Worm (Caenorhabditis elegans) whole organism, midembryonic: ENCODE measurements around the gene soc-1.

Experiments
- T22C8.4 ChIP-seq: fragments of 200-800 bp; sonication (Bioruptor generic); IDR thresholded peaks from 2 replicates; pipeline ENCODE4 v1.3.6; 2022; ENCODE audit warnings: missing genetic modification characterization, missing compliant biosample characterization
- cog-1 ChIP-seq: sonication (generic microtip); optimal IDR thresholded peaks from 2 replicates; lab custom pipeline; 2016; ENCODE audit warnings: missing genetic modification characterization, missing compliant biosample characterization
- flt-1 ChIP-seq: fragments of 200-800 bp; sonication (Bioruptor generic); IDR thresholded peaks from 2 replicates; pipeline ENCODE4 v1.3.6; 2022; ENCODE audit warnings: missing genetic modification characterization, missing compliant biosample characterization
- klf-2 ChIP-seq: fragments of 200-800 bp; sonication (Bioruptor generic); conservative IDR thresholded peaks from 2 replicates; pipeline ENCODE4 v1.3.6; 2022; ENCODE audit warnings: missing genetic modification reagents, missing genetic modification characterization, missing compliant biosample characterization
- med-1 ChIP-seq: sonication (generic microtip); optimal IDR thresholded peaks from 2 replicates; lab custom pipeline; 2017; ENCODE audit warnings: missing genetic modification characterization, mild to moderate bottlenecking, missing compliant biosample characterization, antibody characterized with exemption, missing genetic modification reagents; ENCODE audit not compliant: insufficient read depth
- ref-1 ChIP-seq: fragments of 200-800 bp; sonication (Bioruptor generic); conservative IDR thresholded peaks from 2 replicates; pipeline ENCODE4 v1.3.6; 2022; ENCODE audit warnings: missing genetic modification reagents, missing genetic modification characterization, missing compliant biosample characterization
- tab-1 ChIP-seq: fragments of 200-800 bp; sonication (Bioruptor generic); IDR thresholded peaks from 2 replicates; pipeline ENCODE4 v1.3.6; 2022; ENCODE audit warnings: missing genetic modification characterization, missing compliant biosample characterization
- ztf-23 ChIP-seq: fragments of 200-800 bp; sonication (Bioruptor generic); IDR thresholded peaks from 2 replicates; pipeline ENCODE4 v1.3.6; 2022; ENCODE audit warnings: missing genetic modification reagents, missing genetic modification characterization, missing compliant biosample characterization
- ztf-29 ChIP-seq: fragments of 200-800 bp; sonication (Bioruptor generic); IDR thresholded peaks from 2 replicates; pipeline ENCODE4 v1.3.6; 2022; ENCODE audit warnings: missing genetic modification reagents, missing genetic modification characterization, missing compliant biosample characterization

soc-1 gene

DNA sequence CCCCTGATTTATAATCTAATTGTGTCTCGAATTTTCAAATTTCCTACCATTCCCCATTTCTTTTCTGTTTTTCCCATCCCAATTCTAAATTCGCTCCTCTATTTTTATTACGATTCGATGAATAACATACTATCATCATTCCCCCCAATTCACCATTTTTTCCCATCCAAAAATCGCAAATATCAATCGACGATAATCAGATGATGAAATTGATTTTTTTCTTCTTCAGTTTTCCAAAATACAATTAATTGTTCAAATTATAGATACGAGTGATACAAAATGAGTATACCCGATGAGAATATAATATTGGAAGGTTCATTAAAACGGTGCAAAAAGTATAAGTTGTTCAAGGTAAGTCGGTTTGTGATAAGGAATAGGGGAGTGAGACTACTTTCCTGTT lies at the start of gene soc-1:
Gene soc-1 (plus strand): TSS at position 262 of the 400 bp plus-strand sequence.
- TF ChIP-seq klf-2 (GFP tag; lab: Robert Waterston, UW), result no peak
- TF ChIP-seq flt-1, result no peak
- TF ChIP-seq tab-1 (GFP tag; lab: Robert Waterston, UW), result no peak
- TF ChIP-seq cog-1 (tag; lab: Kevin White, UChicago), result no peak
- TF ChIP-seq med-1 (GFP tag; lab: Kevin White, UChicago), result no peak
- no peak for TF ChIP-seq ztf-23 (GFP tag; lab: Robert Waterston, UW)
- TF ChIP-seq ztf-29, result no peak
- no peak for TF ChIP-seq ref-1
- no peak for TF ChIP-seq T22C8.4 (GFP tag; lab: Robert Waterston, UW)

DNA sequence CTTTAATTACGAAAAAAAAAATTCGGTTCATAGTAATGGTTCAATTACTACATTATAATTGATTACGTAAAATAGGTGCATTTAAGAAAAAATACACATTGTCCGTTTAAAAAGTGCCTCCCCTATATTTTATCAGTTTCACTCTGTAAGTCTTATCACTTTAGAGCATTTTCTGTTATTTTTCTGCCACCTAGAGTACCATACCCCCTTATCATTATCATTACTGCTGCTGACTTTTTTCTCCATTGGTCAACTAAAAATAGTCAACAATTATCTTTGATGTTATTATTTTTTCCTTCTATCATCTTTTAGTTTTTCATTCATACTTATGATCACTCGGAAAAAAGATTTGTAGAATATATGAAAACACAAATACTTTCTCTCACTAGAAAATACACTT lies 44.3 kb upstream of the soc-1 start:
- TF ChIP-seq med-1 (GFP tag; lab: Kevin White, UChicago) (no peak), cog-1 (tag; lab: Kevin White, UChicago) (no peak), ztf-23 (GFP tag; lab: Robert Waterston, UW) (no peak), flt-1 (no peak), tab-1 (GFP tag; lab: Robert Waterston, UW) (no peak), ref-1 (no peak), ztf-29 (no peak), T22C8.4 (GFP tag; lab: Robert Waterston, UW) (no peak), klf-2 (GFP tag; lab: Robert Waterston, UW) (no peak)

DNA sequence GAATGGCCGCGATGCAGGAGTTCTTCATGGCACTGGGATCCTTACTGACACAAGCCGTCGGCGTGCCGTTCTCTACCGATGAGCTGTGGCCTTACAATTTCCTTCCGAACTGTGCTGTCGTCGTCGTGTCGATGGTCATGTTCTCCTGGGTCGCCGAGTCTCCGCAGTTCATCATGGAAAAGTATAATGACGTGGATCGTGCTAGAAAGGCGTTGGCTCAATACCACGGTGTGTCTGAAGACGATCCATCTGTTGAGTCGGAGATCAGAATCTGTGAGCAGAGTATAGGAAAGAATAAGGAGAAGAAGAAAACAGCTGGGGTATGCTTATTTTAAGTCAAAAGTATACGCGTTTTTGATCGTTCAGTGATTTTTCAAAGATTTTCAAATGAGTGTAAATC lies 43.5 kb upstream of the soc-1 start:
- TF ChIP-seq flt-1 (no peak), ztf-23 (GFP tag; lab: Robert Waterston, UW) (no peak), med-1 (GFP tag; lab: Kevin White, UChicago) (no peak), ref-1 (no peak), ztf-29 (no peak), klf-2 (GFP tag; lab: Robert Waterston, UW) (no peak), cog-1 (tag; lab: Kevin White, UChicago) (no peak), T22C8.4 (GFP tag; lab: Robert Waterston, UW) (no peak), tab-1 (GFP tag; lab: Robert Waterston, UW) (no peak)

DNA sequence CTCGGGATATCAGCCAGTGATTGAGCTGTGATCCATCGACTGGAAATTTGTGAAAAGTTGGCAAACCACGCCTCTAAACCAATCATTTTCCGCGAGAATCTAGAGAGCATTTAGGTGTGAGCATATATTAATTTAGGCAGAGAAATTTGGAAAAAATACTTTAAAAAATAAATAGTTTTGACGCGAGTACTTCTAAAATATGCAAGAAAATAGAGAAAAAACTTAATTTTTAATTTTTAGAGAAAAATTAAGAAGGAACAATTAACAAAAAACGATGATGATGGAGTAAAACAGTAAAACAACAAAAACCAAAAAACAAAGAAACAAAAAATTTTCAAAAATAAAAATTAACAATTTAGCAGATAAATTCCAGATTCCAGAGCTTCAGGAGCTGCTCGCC lies 35.9 kb upstream of the soc-1 start, which contains the start of gene txt-6:
Gene txt-6 (minus strand): TSS at position 101 of the 400 bp plus-strand sequence.
- TF ChIP-seq klf-2 (GFP tag; lab: Robert Waterston, UW), result no peak
- TF ChIP-seq ztf-29, result no peak
- TF ChIP-seq T22C8.4 (GFP tag; lab: Robert Waterston, UW), result no peak
- no peak for TF ChIP-seq tab-1 (GFP tag; lab: Robert Waterston, UW)
- TF ChIP-seq med-1 (GFP tag; lab: Kevin White, UChicago), result no peak
- TF ChIP-seq ztf-23 (GFP tag; lab: Robert Waterston, UW), result no peak
- TF ChIP-seq cog-1 (tag; lab: Kevin White, UChicago), result no peak
- no peak for TF ChIP-seq flt-1
- TF ChIP-seq ref-1, result no peak

DNA sequence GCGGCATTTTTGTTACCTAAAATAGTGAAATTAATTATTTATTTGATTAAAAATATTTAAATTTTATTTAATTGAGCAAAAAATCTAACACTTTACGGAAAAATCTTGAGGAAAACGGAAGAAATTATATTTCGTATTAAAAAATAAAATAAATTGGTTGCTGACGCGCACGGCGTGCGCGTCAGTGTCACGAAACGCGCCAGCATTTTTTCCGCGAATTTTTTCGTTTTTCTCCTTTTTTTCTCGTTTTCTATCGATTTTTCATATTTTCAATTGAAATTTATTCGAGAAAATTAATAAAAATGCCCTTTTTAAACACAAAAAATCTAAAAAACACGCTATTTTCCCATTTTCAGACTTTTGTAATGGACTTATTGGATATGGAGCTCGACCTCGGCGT lies 26.9 kb upstream of the soc-1 start, which contains the start of the genes Y61A9LA.10 and F54D11.4:
Gene Y61A9LA.10 (minus strand): TSS at position 16 of the 400 bp plus-strand sequence.
Gene F54D11.4 (plus strand): TSS at position 350 of the 400 bp plus-strand sequence.
- TF ChIP-seq cog-1 (tag; lab: Kevin White, UChicago), result no peak
- TF ChIP-seq klf-2 (GFP tag; lab: Robert Waterston, UW), result 0 out of 2 replicates have a peak, but pooled peaks have one; percentile 8
- no peak for TF ChIP-seq T22C8.4 (GFP tag; lab: Robert Waterston, UW)
- no peak for TF ChIP-seq ref-1
- TF ChIP-seq med-1 (GFP tag; lab: Kevin White, UChicago), result no peak
- TF ChIP-seq tab-1 (GFP tag; lab: Robert Waterston, UW), result no peak
- no peak for TF ChIP-seq flt-1
- no peak for TF ChIP-seq ztf-29

DNA sequence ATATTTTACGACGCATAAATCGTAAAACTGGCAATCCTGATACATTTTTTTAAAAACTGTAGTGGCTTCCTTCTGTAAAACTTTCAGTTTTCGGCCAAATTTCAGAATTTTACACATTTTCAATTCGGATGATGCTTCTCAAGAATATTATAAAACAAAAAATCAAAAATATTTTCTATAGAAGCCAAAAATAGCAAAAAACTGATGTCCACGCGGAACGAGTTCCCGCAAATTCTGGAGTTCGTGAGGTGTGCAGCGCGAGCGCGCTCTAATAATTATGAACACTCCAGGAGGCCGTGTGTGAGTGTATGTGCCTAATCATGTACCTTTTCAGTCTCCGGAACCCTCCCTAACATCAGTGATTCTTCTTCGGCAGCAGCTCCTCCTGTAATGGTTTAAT lies 25.5 kb upstream of the soc-1 start, which contains the start of gene sumv-2:
Gene sumv-2 (plus strand): TSS at position 301 of the 400 bp plus-strand sequence.
- TF ChIP-seq ztf-23 (GFP tag; lab: Robert Waterston, UW), result no peak
- TF ChIP-seq ref-1, result no peak
- no peak for TF ChIP-seq flt-1
- no peak for TF ChIP-seq med-1 (GFP tag; lab: Kevin White, UChicago)

DNA sequence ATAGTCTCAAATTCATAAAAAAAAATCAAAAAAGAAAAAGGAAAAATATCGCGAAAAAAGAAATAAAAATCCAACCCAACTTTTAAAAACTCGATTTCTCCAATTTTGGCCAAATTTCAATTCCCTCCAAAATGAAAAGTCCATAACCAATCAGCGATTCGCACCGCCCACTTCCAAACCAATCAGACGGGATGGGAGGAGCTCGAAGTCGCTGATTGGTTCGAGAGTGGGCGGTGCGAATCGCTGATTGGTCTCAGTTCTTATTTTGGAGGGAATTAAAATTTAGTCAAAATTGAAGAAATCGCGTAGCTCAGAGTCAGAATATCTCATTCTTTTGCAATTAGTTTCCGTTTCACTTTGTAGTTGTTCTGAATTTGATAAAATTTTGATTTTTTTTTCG lies 19.2 kb upstream of the soc-1 start:
- TF ChIP-seq tab-1 (GFP tag; lab: Robert Waterston, UW) (no peak), cog-1 (tag; lab: Kevin White, UChicago) (no peak), ztf-23 (GFP tag; lab: Robert Waterston, UW) (no peak), ztf-29 (no peak), T22C8.4 (GFP tag; lab: Robert Waterston, UW) (no peak), klf-2 (GFP tag; lab: Robert Waterston, UW) (no peak), med-1 (GFP tag; lab: Kevin White, UChicago) (no peak), ref-1 (no peak), flt-1 (no peak)

DNA sequence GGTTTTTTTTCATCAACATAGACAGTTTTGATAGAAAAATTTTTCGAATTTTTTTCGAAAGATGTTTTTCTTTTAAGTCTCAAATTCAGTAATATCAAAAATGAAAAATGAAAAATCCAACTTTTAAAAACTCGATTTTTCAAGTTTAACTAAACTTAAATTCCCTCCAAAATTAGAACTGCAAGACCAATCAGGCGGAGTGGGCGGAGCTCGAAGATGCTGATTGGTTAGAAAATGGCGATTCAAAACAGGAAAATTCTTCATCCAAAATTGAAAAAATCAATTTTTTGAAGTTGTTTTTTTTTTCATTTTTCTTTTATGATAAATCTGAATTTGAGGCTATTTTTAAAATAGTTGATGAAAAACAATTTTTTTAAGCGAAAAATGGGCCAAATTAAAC lies 18.0 kb upstream of the soc-1 start:
- no peak for TF ChIP-seq tab-1 (GFP tag; lab: Robert Waterston, UW)
- TF ChIP-seq cog-1 (tag; lab: Kevin White, UChicago), result no peak
- no peak for TF ChIP-seq ztf-23 (GFP tag; lab: Robert Waterston, UW)
- no peak for TF ChIP-seq klf-2 (GFP tag; lab: Robert Waterston, UW)
- TF ChIP-seq flt-1, result no peak
- no peak for TF ChIP-seq T22C8.4 (GFP tag; lab: Robert Waterston, UW)
- TF ChIP-seq ztf-29, result no peak
- no peak for TF ChIP-seq med-1 (GFP tag; lab: Kevin White, UChicago)
- no peak for TF ChIP-seq ref-1

ce11 chrV:4626344-4626743 lies 16.4 kb upstream of the soc-1 start:
- TF ChIP-seq cog-1 (tag; lab: Kevin White, UChicago) (no peak), ztf-29 (no peak), T22C8.4 (GFP tag; lab: Robert Waterston, UW) (no peak), med-1 (GFP tag; lab: Kevin White, UChicago) (no peak), klf-2 (GFP tag; lab: Robert Waterston, UW) (no peak), ref-1 (no peak), flt-1 (no peak), ztf-23 (GFP tag; lab: Robert Waterston, UW) (no peak), tab-1 (GFP tag; lab: Robert Waterston, UW) (no peak)
